Worm (Caenorhabditis elegans) whole organism, L4/young adult: Measurements from ENCODE around the gene txt-1.

Experiments
- W03F9.2 ChIP-seq: fragments of 150-350 bp; optimal IDR thresholded peaks from 2 replicates; lab custom pipeline; 2014; ENCODE audit warnings: missing biosample characterization, missing genetic modification characterization
- dao-5 ChIP-seq: sonication (generic microtip); optimal IDR thresholded peaks from 2 replicates; lab custom pipeline; 2016; ENCODE audit warnings: missing genotype, missing genetic modification characterization, moderate library complexity, missing compliant biosample characterization
- him-1 ChIP-seq: sonication (generic microtip); optimal IDR thresholded peaks from 2 replicates; lab custom pipeline; 2016; ENCODE audit warnings: missing genotype, missing genetic modification reagents, missing genetic modification characterization, missing compliant biosample characterization

DNA sequence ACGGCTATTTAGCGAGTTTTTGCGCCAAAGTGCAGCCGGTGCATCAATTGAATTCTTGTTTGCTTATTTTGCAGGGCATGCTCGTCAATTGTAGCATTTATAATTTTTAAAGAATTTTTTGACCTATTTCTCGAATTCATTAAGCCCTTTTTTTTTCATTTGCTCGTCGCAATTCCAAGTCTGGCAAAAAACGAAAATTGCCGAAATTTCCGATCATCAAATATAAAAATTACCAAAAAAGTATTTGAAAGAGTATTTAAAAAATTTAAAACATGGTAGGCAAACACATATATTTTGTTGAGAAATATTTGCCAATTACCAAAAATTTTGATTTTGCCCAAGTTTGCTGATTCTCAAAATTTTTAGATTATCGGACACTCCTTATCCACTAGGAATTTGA, 21.9 kb upstream of the txt-1 start, which contains the start of gene C50D2.6:
- no peak for TF ChIP-seq him-1 (tag; lab: Kevin White, UChicago)
- no peak for TF ChIP-seq dao-5
- TF ChIP-seq W03F9.2, result no peak
